Worm (Caenorhabditis elegans): ENCODE results near the gene lipl-6.

ce11 chrV:6900173-6900638, 33.9 kb downstream of the lipl-6 start, which contains the start of gene odc-1:
- TF ChIP-seq nhr-6 (tag; optimal IDR thresholded peaks at IDR 0.05) (no peak), zag-1 (tag; optimal IDR thresholded peaks at IDR 0.05) (no peak), php-3 (GFP tag; IDR thresholded peaks at IDR 0.05) (no peak), nhr-11 (tag; optimal IDR thresholded peaks at IDR 0.05) (no peak), ama-1 (optimal IDR thresholded peaks at IDR 0.05) (no peak), ceh-20 (GFP tag; IDR thresholded peaks at IDR 0.05) (no peak), tag-97 (GFP tag; IDR thresholded peaks at IDR 0.05) (no peak), nhr-76 (tag; optimal IDR thresholded peaks at IDR 0.05) (no peak), unc-62 (GFP tag; optimal IDR thresholded peaks at IDR 0.05 in 1 of 2) (peak in 1 of 2 experiments; percentile 33), unc-62 (tag; optimal IDR thresholded peaks at IDR 0.05) (no peak), ceh-62 (tag; optimal IDR thresholded peaks at IDR 0.05) (no peak), mep-1 (tag; optimal IDR thresholded peaks at IDR 0.05) (no peak), dmd-8 (GFP tag; IDR thresholded peaks at IDR 0.05) (0 out of 2 replicates have a peak, but pooled peaks have one; percentile 56), skn-1 (tag; optimal IDR thresholded peaks at IDR 0.05) (no peak)
